Worm (Caenorhabditis elegans): Measurements from ENCODE around the gene srh-122.

The srh-122 gene

ce11 chrV:15330314-15330713, 47.5 kb downstream of the srh-122 start, which contains the start of gene srh-295:
TSS of gene srh-295 (plus strand) at chrV:15330614.
- no peak for TF ChIP-seq athp-1 (tag; optimal IDR thresholded peaks at IDR 0.05)
- no peak for TF ChIP-seq ceh-91 (GFP tag; IDR thresholded peaks at IDR 0.05)
- TF ChIP-seq gei-17 (GFP tag; optimal IDR thresholded peaks at IDR 0.05) = no peak
- no peak for TF ChIP-seq hrde-1 (tag; optimal IDR thresholded peaks at IDR 0.05; ENCODE audit: borderline replicate concordance)
- TF ChIP-seq lag-1 (GFP tag; IDR thresholded peaks at IDR 0.05) = no peak
- TF ChIP-seq rcor-1 (GFP tag; IDR thresholded peaks at IDR 0.05) = no peak
- no peak for TF ChIP-seq dpl-1 (GFP tag; optimal IDR thresholded peaks at IDR 0.05)
- TF ChIP-seq aptf-2 (GFP tag; conservative IDR thresholded peaks at IDR 0.05) = no peak
- TF ChIP-seq F10E7.11 (tag; optimal IDR thresholded peaks at IDR 0.05) = no peak
- no peak for TF ChIP-seq ztf-3 (GFP tag; optimal IDR thresholded peaks at IDR 0.05)

DNA sequence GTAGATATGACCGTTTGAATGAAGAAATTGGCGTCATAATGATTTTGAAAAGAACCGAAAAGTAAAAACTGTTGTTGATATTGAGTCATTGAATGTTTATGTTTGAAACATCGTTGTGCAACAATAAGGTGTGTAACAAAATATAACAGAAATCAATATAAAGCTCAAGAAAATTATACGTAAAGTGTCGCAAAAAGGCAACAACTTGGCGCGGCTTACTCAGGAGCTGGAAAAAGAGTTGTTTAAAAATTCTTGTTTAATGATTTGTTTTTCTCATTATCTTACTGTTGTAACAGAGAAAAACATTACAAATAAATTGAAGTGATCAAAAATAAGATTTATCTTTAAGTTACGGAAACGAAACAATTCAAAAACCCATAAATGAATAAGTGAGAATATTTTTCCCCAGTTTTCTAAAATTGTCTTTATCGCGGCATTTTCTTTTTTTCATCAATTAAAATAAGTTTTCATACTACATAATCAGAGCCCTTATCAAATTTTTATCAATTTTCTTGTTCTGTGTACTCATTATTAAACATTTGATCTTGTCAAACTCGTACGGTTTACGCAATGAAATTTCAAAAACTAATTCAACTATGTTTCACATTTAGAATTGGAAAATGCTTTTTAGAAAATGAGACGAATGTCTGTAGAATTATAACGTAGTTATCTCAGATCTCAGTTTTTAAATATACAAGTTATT, 49.9 kb downstream of the srh-122 start, which contains the start of gene ZK1037.6:
Gene ZK1037.6 (minus strand): TSS at position 51 of the 703 bp plus-strand sequence.
- TF ChIP-seq tbx-9 (tag; optimal IDR thresholded peaks at IDR 0.05; ENCODE audit: borderline replicate concordance) (no peak), pha-4 (tag; optimal IDR thresholded peaks at IDR 0.05) (no peak), nfya-1 (tag; optimal IDR thresholded peaks at IDR 0.05; ENCODE audit: borderline replicate concordance, insufficient read depth) (no peak), atf-7 (tag; optimal IDR thresholded peaks at IDR 0.05) (no peak), repo-1 (tag; optimal IDR thresholded peaks at IDR 0.05) (no peak), pbrm-1 (GFP tag; IDR thresholded peaks at IDR 0.05) (no peak), zim-3 (tag; optimal IDR thresholded peaks at IDR 0.05) (no peak), aptf-3 (GFP tag; IDR thresholded peaks at IDR 0.05) (no peak)

Data from whole organism, young adult.